Worm (Caenorhabditis elegans) whole organism, early embryonic: ENCODE results near the gene srlf-4.

ENCODE experiments used
- B0310.2 ChIP-seq: sonication (generic microtip); optimal IDR thresholded peaks from 2 replicates; lab custom pipeline; 2016; ENCODE audit warnings: mild to moderate bottlenecking, missing genetic modification characterization, missing compliant biosample characterization
- F13C5.2 ChIP-seq: sonication (generic microtip); optimal IDR thresholded peaks from 2 replicates; lab custom pipeline; 2017; ENCODE audit warnings: mild to moderate bottlenecking, missing genetic modification characterization, inconsistent platforms, missing compliant biosample characterization
- aly-1 ChIP-seq: sonication (generic microtip); optimal IDR thresholded peaks from 2 replicates; lab custom pipeline; 2016; ENCODE audit warnings: missing genetic modification characterization, missing compliant biosample characterization
- ama-1 ChIP-seq: fragments of 150-350 bp; optimal IDR thresholded peaks from 2 replicates; lab custom pipeline; 2014
- ceh-13 ChIP-seq: fragments of 200-800 bp; sonication (Bioruptor generic); optimal IDR thresholded peaks from 2 replicates; lab custom pipeline; 2018; ENCODE audit warnings: mild to moderate bottlenecking, missing genetic modification characterization, missing compliant biosample characterization
- ceh-36 ChIP-seq: sonication (generic microtip); optimal IDR thresholded peaks from 2 replicates; lab custom pipeline; 2016; ENCODE audit warnings: missing genetic modification characterization, inconsistent platforms, missing compliant biosample characterization
- ets-7 ChIP-seq: sonication (generic microtip); optimal IDR thresholded peaks from 2 replicates; lab custom pipeline; 2016; ENCODE audit warnings: missing genotype, missing genetic modification characterization, missing compliant biosample characterization
- flt-1 ChIP-seq: fragments of 200-800 bp; sonication (Bioruptor generic); IDR thresholded peaks from 2 replicates; pipeline ENCODE4 v1.3.6; 2022; ENCODE audit warnings: missing genetic modification characterization, missing compliant biosample characterization
- hmbx-1 ChIP-seq: sonication (generic microtip); optimal IDR thresholded peaks from 2 replicates; lab custom pipeline; 2016; ENCODE audit warnings: mild to moderate bottlenecking, missing genetic modification characterization, missing compliant biosample characterization
- hmg-4 ChIP-seq: fragments of 200-800 bp; sonication (Bioruptor generic); optimal IDR thresholded peaks from 2 replicates; lab custom pipeline; 2018; ENCODE audit warnings: mild to moderate bottlenecking, missing genetic modification characterization, missing compliant biosample characterization
- hnd-1 ChIP-seq: sonication (generic microtip); optimal IDR thresholded peaks from 2 replicates; lab custom pipeline; 2016; ENCODE audit warnings: missing genetic modification characterization, missing compliant biosample characterization
- pes-1 ChIP-seq: fragments of 200-800 bp; sonication (Bioruptor generic); IDR thresholded peaks from 2 replicates; pipeline ENCODE4 v1.3.6; 2022; ENCODE audit warnings: missing genetic modification reagents, missing genetic modification characterization, missing compliant biosample characterization
- scrt-1 ChIP-seq: fragments of 200-800 bp; sonication (Bioruptor generic); IDR thresholded peaks from 2 replicates; pipeline ENCODE4 v1.3.6; 2022; ENCODE audit warnings: missing genetic modification characterization, missing compliant biosample characterization
- sea-1 ChIP-seq: fragments of 200-800 bp; sonication (Bioruptor generic); conservative IDR thresholded peaks from 2 replicates; pipeline ENCODE4 v1.3.6; 2022; ENCODE audit warnings: missing genetic modification characterization, missing compliant biosample characterization
- tbx-11 ChIP-seq: fragments of 200-800 bp; sonication (Bioruptor generic); IDR thresholded peaks from 2 replicates; pipeline ENCODE4 v1.3.6; 2022; ENCODE audit warnings: missing genetic modification characterization, missing compliant biosample characterization
- tbx-37 ChIP-seq: fragments of 200-800 bp; sonication (Bioruptor generic); conservative IDR thresholded peaks from 2 replicates; pipeline ENCODE4 v1.3.6; 2022; ENCODE audit warnings: missing genetic modification reagents, missing genetic modification characterization, missing compliant biosample characterization
- tra-4 ChIP-seq: sonication (generic microtip); optimal IDR thresholded peaks from 2 replicates; lab custom pipeline; 2017; ENCODE audit warnings: missing genetic modification characterization, missing compliant biosample characterization

Gene srlf-4

DNA sequence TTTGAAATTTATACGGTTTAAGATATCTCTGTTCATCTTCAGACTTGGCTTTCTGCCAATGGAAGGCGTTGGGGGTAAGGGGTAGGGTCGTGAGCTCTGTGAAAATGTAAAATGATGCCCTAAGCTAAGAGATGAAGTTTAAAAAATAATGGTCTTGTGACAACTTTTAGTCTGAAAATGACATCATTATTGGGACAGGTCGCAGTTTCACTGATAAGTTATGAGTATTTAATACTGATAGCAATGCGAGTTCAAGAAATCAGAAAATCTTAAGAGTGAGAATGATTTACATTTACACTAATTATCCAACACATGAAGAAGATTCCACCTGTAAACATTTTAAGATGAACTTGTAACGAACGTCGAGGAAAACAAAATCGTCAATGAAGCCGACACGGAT lies 40.4 kb upstream of the srlf-4 start:
- TF ChIP-seq F13C5.2 (tag; lab: Kevin White, UChicago) (no peak), tra-4 (tag; lab: Kevin White, UChicago) (no peak), pes-1 (GFP tag; lab: Robert Waterston, UW) (no peak), ets-7 (tag; lab: Kevin White, UChicago) (no peak), hnd-1 (no peak), ceh-13 (GFP tag; lab: Kevin White, UChicago) (no peak), ama-1 (lab: Kevin White, UChicago) (no peak), ceh-36 (tag; lab: Kevin White, UChicago) (no peak), B0310.2 (tag; lab: Kevin White, UChicago) (no peak), scrt-1 (GFP tag; lab: Robert Waterston, UW) (no peak), tbx-37 (GFP tag; lab: Robert Waterston, UW) (no peak), aly-1 (tag; lab: Kevin White, UChicago) (no peak), sea-1 (GFP tag; lab: Robert Waterston, UW) (no peak), flt-1 (GFP tag; lab: Robert Waterston, UW) (no peak), hmg-4 (GFP tag; lab: Kevin White, UChicago) (no peak), hmbx-1 (no peak)

DNA sequence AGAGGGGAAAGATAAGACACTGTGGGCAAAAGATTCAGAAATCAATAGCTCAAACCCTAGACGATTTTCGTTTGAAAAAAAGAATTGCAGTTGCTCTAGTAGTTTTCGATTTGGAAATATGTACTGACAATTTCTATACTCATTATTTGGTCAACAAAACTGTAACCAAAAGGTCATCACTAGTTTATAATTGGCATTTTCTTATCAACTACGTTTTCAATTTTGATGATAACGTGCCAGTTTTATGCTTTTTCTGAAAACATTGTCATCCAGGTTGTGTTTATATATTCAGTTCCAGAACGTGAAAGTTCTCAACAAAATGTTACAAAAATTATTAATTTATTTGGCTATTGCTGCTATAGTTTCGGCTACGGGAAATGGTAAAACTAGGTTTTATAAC lies 38.3 kb upstream of the srlf-4 start, which contains the start of gene F55G11.8:
Gene F55G11.8 (plus strand): TSS at position 245 of the 400 bp plus-strand sequence.
- TF ChIP-seq tra-4 (tag; lab: Kevin White, UChicago) (no peak), pes-1 (GFP tag; lab: Robert Waterston, UW) (no peak), tbx-37 (GFP tag; lab: Robert Waterston, UW) (no peak), hmbx-1 (no peak), ceh-13 (GFP tag; lab: Kevin White, UChicago) (no peak), sea-1 (GFP tag; lab: Robert Waterston, UW) (no peak), scrt-1 (GFP tag; lab: Robert Waterston, UW) (no peak), B0310.2 (tag; lab: Kevin White, UChicago) (no peak), ama-1 (lab: Kevin White, UChicago) (no peak), ets-7 (tag; lab: Kevin White, UChicago) (no peak), hmg-4 (GFP tag; lab: Kevin White, UChicago) (no peak), aly-1 (tag; lab: Kevin White, UChicago) (no peak), hnd-1 (no peak), tbx-11 (GFP tag; lab: Robert Waterston, UW) (no peak), flt-1 (GFP tag; lab: Robert Waterston, UW) (no peak), F13C5.2 (tag; lab: Kevin White, UChicago) (no peak), ceh-36 (tag; lab: Kevin White, UChicago) (no peak)

DNA sequence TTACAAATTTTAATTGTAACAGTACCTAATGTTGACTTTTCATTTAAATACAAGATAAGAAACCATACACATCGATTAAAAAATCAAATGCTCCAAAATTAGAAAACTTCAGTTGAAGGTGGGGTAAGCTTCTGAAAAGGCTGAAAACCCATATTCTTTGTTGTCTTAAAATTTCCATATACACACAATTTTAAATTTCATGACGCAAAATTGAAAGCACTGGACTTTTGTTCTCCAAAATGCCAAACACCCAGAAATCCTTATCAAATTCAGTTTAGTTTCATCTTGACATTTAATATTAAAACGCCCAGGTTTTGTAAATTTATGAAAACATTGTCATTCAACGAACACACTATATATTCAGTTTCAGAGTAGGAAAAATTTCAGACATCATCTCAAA lies 35.9 kb upstream of the srlf-4 start, which contains the start of gene F55G11.7:
Gene F55G11.7 (plus strand): TSS at position 301 of the 400 bp plus-strand sequence.
- TF ChIP-seq scrt-1 (GFP tag; lab: Robert Waterston, UW) (no peak), tbx-11 (GFP tag; lab: Robert Waterston, UW) (no peak), B0310.2 (tag; lab: Kevin White, UChicago) (no peak), F13C5.2 (tag; lab: Kevin White, UChicago) (no peak), flt-1 (GFP tag; lab: Robert Waterston, UW) (no peak), hnd-1 (no peak)

DNA sequence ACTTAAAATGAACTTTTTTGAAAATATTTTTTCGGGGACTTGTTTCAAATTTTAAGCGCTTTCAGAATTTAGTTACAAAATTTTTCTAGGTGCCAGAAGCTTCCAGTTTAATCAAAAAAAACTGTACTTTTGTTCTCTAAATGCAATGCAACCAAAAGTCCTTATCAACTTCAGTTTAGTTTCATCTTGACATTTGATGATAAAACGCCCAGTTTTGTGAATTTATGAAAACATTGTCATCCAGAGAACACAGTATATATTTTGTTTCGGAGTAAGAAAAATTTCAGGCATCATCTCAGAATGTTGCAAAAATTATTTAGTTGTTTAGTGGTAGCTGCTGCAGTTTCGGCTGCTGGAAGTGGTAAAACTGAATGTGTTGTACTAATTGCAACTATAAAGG lies 33.5 kb upstream of the srlf-4 start, which contains the start of gene F55G11.6:
Gene F55G11.6 (plus strand): TSS at position 301 of the 400 bp plus-strand sequence.
- TF ChIP-seq ceh-13 (GFP tag; lab: Kevin White, UChicago) (no peak), aly-1 (tag; lab: Kevin White, UChicago) (no peak), ceh-36 (tag; lab: Kevin White, UChicago) (no peak), pes-1 (GFP tag; lab: Robert Waterston, UW) (no peak), hmg-4 (GFP tag; lab: Kevin White, UChicago) (no peak), F13C5.2 (tag; lab: Kevin White, UChicago) (no peak), tra-4 (tag; lab: Kevin White, UChicago) (no peak), tbx-11 (GFP tag; lab: Robert Waterston, UW) (no peak), hmbx-1 (no peak), flt-1 (GFP tag; lab: Robert Waterston, UW) (no peak), scrt-1 (GFP tag; lab: Robert Waterston, UW) (no peak), ama-1 (lab: Kevin White, UChicago) (no peak)

DNA sequence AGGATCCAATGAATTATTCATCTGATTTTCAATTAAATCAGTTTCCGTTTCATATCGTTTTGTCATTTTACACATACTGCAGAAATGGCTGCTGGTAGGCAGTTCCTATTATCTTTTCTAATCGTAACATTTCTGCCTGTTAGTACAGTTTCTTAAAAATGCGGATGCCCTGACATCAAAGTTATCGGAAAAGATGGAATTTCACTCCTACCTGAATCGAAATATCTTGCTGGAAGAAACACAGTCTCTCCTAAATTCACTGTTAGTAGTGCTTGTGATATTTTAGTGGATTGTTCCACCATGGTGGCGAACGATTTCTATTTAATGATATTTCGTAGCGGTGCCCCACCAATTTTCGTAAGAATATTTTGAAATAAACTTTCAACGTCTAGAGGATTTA lies 24.2 kb upstream of the srlf-4 start, which contains the start of gene F55G11.10:
Gene F55G11.10 (plus strand): TSS at position 301 of the 400 bp plus-strand sequence.
- TF ChIP-seq ceh-13 (GFP tag; lab: Kevin White, UChicago) = no peak
- no peak for TF ChIP-seq tbx-37 (GFP tag; lab: Robert Waterston, UW)
- TF ChIP-seq tra-4 (tag; lab: Kevin White, UChicago) = no peak
- no peak for TF ChIP-seq hnd-1

DNA sequence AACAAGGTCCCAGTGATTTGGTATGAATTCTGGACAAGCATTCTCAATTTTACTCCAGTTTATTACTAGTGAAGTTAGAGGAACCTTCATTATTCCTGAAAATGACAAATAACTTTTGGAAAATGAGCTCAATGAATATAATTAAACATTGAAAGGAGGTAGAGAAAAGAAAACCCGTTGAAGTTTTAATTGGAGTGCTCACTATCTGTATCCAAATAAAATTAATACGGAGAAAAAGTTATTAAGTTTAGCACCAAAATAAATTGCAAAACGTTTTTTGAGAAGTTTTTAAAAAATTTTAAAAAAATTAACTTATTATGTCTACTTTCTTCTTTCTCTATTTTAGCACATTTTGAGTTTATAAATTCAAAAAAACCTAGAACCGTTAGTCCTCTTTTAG lies 22.3 kb upstream of the srlf-4 start, which contains the start of gene F55G11.1:
Gene F55G11.1 (minus strand): TSS at position 101 of the 400 bp plus-strand sequence.
- TF ChIP-seq hmbx-1 = no peak
- no peak for TF ChIP-seq pes-1 (GFP tag; lab: Robert Waterston, UW)
- TF ChIP-seq tbx-11 (GFP tag; lab: Robert Waterston, UW) = no peak
- no peak for TF ChIP-seq tbx-37 (GFP tag; lab: Robert Waterston, UW)
- TF ChIP-seq hnd-1 = no peak
- TF ChIP-seq ceh-36 (tag; lab: Kevin White, UChicago) = no peak
- TF ChIP-seq ets-7 (tag; lab: Kevin White, UChicago) = no peak
- no peak for TF ChIP-seq hmg-4 (GFP tag; lab: Kevin White, UChicago)
- no peak for TF ChIP-seq ceh-13 (GFP tag; lab: Kevin White, UChicago)
- no peak for TF ChIP-seq sea-1 (GFP tag; lab: Robert Waterston, UW)
- no peak for TF ChIP-seq ama-1 (lab: Kevin White, UChicago)
- TF ChIP-seq scrt-1 (GFP tag; lab: Robert Waterston, UW) = no peak

DNA sequence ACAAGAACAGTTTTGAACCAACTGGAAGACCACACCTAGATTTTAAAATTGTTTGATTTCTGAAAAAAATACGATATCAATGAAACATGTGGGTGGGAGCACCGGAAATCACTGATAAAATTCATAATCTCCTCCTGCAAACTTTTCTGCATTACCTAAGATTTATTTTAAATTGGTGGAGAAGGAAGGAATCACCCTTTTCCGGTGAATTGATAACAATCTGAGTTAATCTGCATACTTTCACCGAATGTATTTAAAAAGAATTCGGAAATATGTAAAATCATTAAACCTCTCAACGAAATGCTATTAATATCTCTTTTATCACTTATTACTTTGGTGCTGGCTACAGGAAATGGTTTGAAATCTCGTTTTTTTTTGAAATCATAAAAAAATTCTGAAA lies 18.4 kb upstream of the srlf-4 start, which contains the start of gene dct-19:
Gene dct-19 (plus strand): TSS at position 301 of the 400 bp plus-strand sequence.
- no peak for TF ChIP-seq tbx-37 (GFP tag; lab: Robert Waterston, UW)
- no peak for TF ChIP-seq ama-1 (lab: Kevin White, UChicago)
- TF ChIP-seq sea-1 (GFP tag; lab: Robert Waterston, UW) = no peak
- no peak for TF ChIP-seq hnd-1
- no peak for TF ChIP-seq tra-4 (tag; lab: Kevin White, UChicago)
- TF ChIP-seq scrt-1 (GFP tag; lab: Robert Waterston, UW) = no peak
- TF ChIP-seq hmbx-1 = no peak
- TF ChIP-seq F13C5.2 (tag; lab: Kevin White, UChicago) = no peak
- TF ChIP-seq tbx-11 (GFP tag; lab: Robert Waterston, UW) = no peak
- TF ChIP-seq ceh-36 (tag; lab: Kevin White, UChicago) = no peak
- no peak for TF ChIP-seq ets-7 (tag; lab: Kevin White, UChicago)
- TF ChIP-seq aly-1 (tag; lab: Kevin White, UChicago) = no peak
- TF ChIP-seq pes-1 (GFP tag; lab: Robert Waterston, UW) = no peak
- no peak for TF ChIP-seq B0310.2 (tag; lab: Kevin White, UChicago)
- TF ChIP-seq ceh-13 (GFP tag; lab: Kevin White, UChicago) = no peak
- no peak for TF ChIP-seq hmg-4 (GFP tag; lab: Kevin White, UChicago)
